Worm (Caenorhabditis elegans) whole organism, L2 larva: ENCODE results near the gene zim-1.

ENCODE experiments used
- F13H6.1 ChIP-seq: sonication (generic microtip); optimal IDR thresholded peaks from 2 replicates; lab custom pipeline; 2016; ENCODE audit warnings: missing genetic modification characterization, missing compliant biosample characterization
- Y55F3AM.14 ChIP-seq: fragments of 200-800 bp; sonication (Bioruptor generic); optimal IDR thresholded peaks from 2 replicates; lab custom pipeline; 2018; ENCODE audit warnings: mild to moderate bottlenecking, missing genetic modification characterization, missing compliant biosample characterization
- ZK546.5 ChIP-seq: sonication (generic microtip); optimal IDR thresholded peaks from 2 replicates; lab custom pipeline; 2017; ENCODE audit warnings: missing biosample characterization, missing genetic modification characterization
- alr-1 ChIP-seq: fragments of 150-350 bp; optimal IDR thresholded peaks from 2 replicates; lab custom pipeline; 2014; ENCODE audit warnings: missing biosample characterization, missing genetic modification characterization
- aly-2 ChIP-seq: fragments of 150-350 bp; optimal IDR thresholded peaks from 2 replicates; lab custom pipeline; 2014; ENCODE audit warnings: missing biosample characterization, missing genetic modification characterization
- ama-1 ChIP-seq: fragments of 150-350 bp; optimal IDR thresholded peaks from 2 replicates; lab custom pipeline; 2018; ENCODE audit warnings: inconsistent platforms
- blmp-1 ChIP-seq: sonication (generic microtip); optimal IDR thresholded peaks from 2 replicates; lab custom pipeline; 2017; ENCODE audit warnings: missing genetic modification characterization, mild to moderate bottlenecking, missing compliant biosample characterization, antibody characterized with exemption, moderate library complexity; ENCODE audit not compliant: insufficient read depth
- ceh-82 ChIP-seq: fragments of 150-350 bp; optimal IDR thresholded peaks from 2 replicates; lab custom pipeline; 2014; ENCODE audit warnings: missing biosample characterization, missing genetic modification characterization
- dmd-4 ChIP-seq: sonication (generic microtip); optimal IDR thresholded peaks from 2 replicates; lab custom pipeline; 2017; ENCODE audit warnings: missing biosample characterization, missing genetic modification characterization
- egl-27 ChIP-seq: sonication (generic microtip); optimal IDR thresholded peaks from 3 replicates; lab custom pipeline; 2017; ENCODE audit warnings: missing biosample characterization, missing genetic modification reagents, missing genetic modification characterization
- elt-1 ChIP-seq: fragments of 150-350 bp; optimal IDR thresholded peaks from 2 replicates; lab custom pipeline; 2014; ENCODE audit warnings: missing biosample characterization, missing genetic modification characterization
- gmeb-1 ChIP-seq: fragments of 150-350 bp; optimal IDR thresholded peaks from 2 replicates; lab custom pipeline; 2014; ENCODE audit warnings: missing biosample characterization, missing genetic modification characterization
- lin-11 ChIP-seq: fragments of 150-350 bp; sonication (generic microtip); optimal IDR thresholded peaks from 2 replicates; lab custom pipeline; 2014; ENCODE audit warnings: missing biosample characterization, missing genetic modification characterization, inconsistent platforms, mixed read lengths
- lin-39 ChIP-seq: fragments of 150-350 bp; optimal IDR thresholded peaks from 2 replicates; lab custom pipeline; 2014; ENCODE audit warnings: missing biosample characterization, missing genetic modification reagents, missing genetic modification characterization
- lsy-2 ChIP-seq, 2 experiments: fragments of 150-350 bp in 1 of 2; sonication (generic microtip) in 1 of 2; optimal IDR thresholded peaks; 2 replicates each; lab custom pipeline; 2014 to 2017; ENCODE audit warnings: missing biosample characterization in 2 of 2, missing genetic modification characterization in 2 of 2
- mdl-1 ChIP-seq, 2 experiments: fragments of 150-350 bp in 1 of 2; sonication (generic microtip) in 1 of 2; optimal IDR thresholded peaks; 2 replicates each; lab custom pipeline; 2017; ENCODE audit warnings: missing biosample characterization in 2 of 2, missing genetic modification characterization in 2 of 2
- nhr-11 ChIP-seq: fragments of 150-350 bp; optimal IDR thresholded peaks from 2 replicates; lab custom pipeline; 2014; ENCODE audit warnings: missing biosample characterization, missing genetic modification characterization
- nhr-12 ChIP-seq: fragments of 150-350 bp; optimal IDR thresholded peaks from 2 replicates; lab custom pipeline; 2014; ENCODE audit warnings: missing biosample characterization, missing genetic modification characterization
- nhr-129 ChIP-seq: fragments of 150-350 bp; optimal IDR thresholded peaks from 2 replicates; lab custom pipeline; 2014; ENCODE audit warnings: missing biosample characterization, missing genetic modification characterization
- nhr-21 ChIP-seq: fragments of 150-350 bp; optimal IDR thresholded peaks from 2 replicates; lab custom pipeline; 2014; ENCODE audit warnings: missing biosample characterization, missing genetic modification characterization
- nhr-23 ChIP-seq: fragments of 150-350 bp; optimal IDR thresholded peaks from 2 replicates; lab custom pipeline; 2014; ENCODE audit warnings: missing biosample characterization, missing genetic modification reagents, missing genetic modification characterization
- nhr-25 ChIP-seq: fragments of 150-350 bp; sonication (generic microtip); optimal IDR thresholded peaks from 3 replicates; lab custom pipeline; 2014; ENCODE audit warnings: missing biosample characterization, missing genetic modification characterization
- nhr-6 ChIP-seq: fragments of 150-350 bp; optimal IDR thresholded peaks from 2 replicates; lab custom pipeline; 2014; ENCODE audit warnings: missing biosample characterization, missing genetic modification characterization
- nhr-77 ChIP-seq: fragments of 150-350 bp; optimal IDR thresholded peaks from 2 replicates; lab custom pipeline; 2014; ENCODE audit warnings: missing biosample characterization, missing genetic modification characterization
- sem-4 ChIP-seq: fragments of 150-350 bp; optimal IDR thresholded peaks from 2 replicates; lab custom pipeline; 2014; ENCODE audit warnings: missing biosample characterization, missing genetic modification reagents, missing genetic modification characterization
- sma-3 ChIP-seq: sonication (generic microtip); optimal IDR thresholded peaks from 2 replicates; lab custom pipeline; 2016; ENCODE audit warnings: missing genetic modification reagents, missing genetic modification characterization, missing compliant biosample characterization
- snpc-4 ChIP-seq: fragments of 150-350 bp; optimal IDR thresholded peaks from 2 replicates; lab custom pipeline; 2014; ENCODE audit warnings: missing biosample characterization, missing genetic modification characterization
- unc-39 ChIP-seq: fragments of 150-350 bp; optimal IDR thresholded peaks from 2 replicates; lab custom pipeline; 2014; ENCODE audit warnings: missing biosample characterization, missing genetic modification characterization
- unc-55 ChIP-seq: fragments of 150-350 bp; sonication (generic microtip); optimal IDR thresholded peaks from 3 replicates; lab custom pipeline; 2014; ENCODE audit warnings: missing biosample characterization, missing genetic modification reagents, missing genetic modification characterization
- zag-1 ChIP-seq: fragments of 150-350 bp; optimal IDR thresholded peaks from 2 replicates; lab custom pipeline; 2014; ENCODE audit warnings: missing biosample characterization, missing genetic modification characterization
- ztf-1 ChIP-seq: fragments of 200-800 bp; sonication (Bioruptor generic); conservative IDR thresholded peaks from 2 replicates; pipeline ENCODE4 v1.3.6; 2022; ENCODE audit warnings: missing genetic modification characterization, missing compliant biosample characterization
- ztf-4 ChIP-seq: fragments of 150-350 bp; optimal IDR thresholded peaks from 2 replicates; lab custom pipeline; 2014; ENCODE audit warnings: missing biosample characterization, missing genetic modification characterization

The zim-1 gene

ce11 chrIV:10578367-10578766, 31.5 kb downstream of the zim-1 start, which contains the start of gene lgc-43:
Gene lgc-43 (plus strand): TSS chrIV:10578667.
- TF ChIP-seq Y55F3AM.14 (GFP tag; lab: Kevin White, UChicago) (no peak), egl-27 (tag; lab: Kevin White, UChicago) (no peak), nhr-6 (no peak), sma-3 (GFP tag; lab: Kevin White, UChicago) (no peak), ZK546.5 (tag; lab: Kevin White, UChicago) (no peak), nhr-23 (tag; lab: Kevin White, UChicago) (no peak), lin-11 (tag; lab: Kevin White, UChicago) (no peak), unc-39 (tag; lab: Kevin White, UChicago) (no peak), lin-39 (no peak), F13H6.1 (tag; lab: Kevin White, UChicago) (no peak), gmeb-1 (tag; lab: Kevin White, UChicago) (no peak), nhr-77 (tag; lab: Kevin White, UChicago) (no peak), elt-1 (no peak)

- no peak for TF ChIP-seq snpc-4 (tag; lab: Kevin White, UChicago)
- TF ChIP-seq mdl-1 (tag; optimal IDR thresholded peaks at IDR 0.05; lab: Kevin White, UChicago) = no peak
- TF ChIP-seq nhr-11 (tag; lab: Kevin White, UChicago) = no peak
- no peak for TF ChIP-seq Y55F3AM.14 (GFP tag; lab: Kevin White, UChicago)
- no peak for TF ChIP-seq blmp-1 (tag; lab: Kevin White, UChicago)
- no peak for TF ChIP-seq dmd-4
- no peak for TF ChIP-seq nhr-6
- no peak for TF ChIP-seq lsy-2 (tag; optimal IDR thresholded peaks at IDR 0.05; lab: Kevin White, UChicago)
- no peak for TF ChIP-seq nhr-77 (tag; lab: Kevin White, UChicago)
- no peak for TF ChIP-seq ztf-1 (GFP tag; lab: Robert Waterston, UW)
- no peak for TF ChIP-seq nhr-12 (tag; lab: Kevin White, UChicago)
- TF ChIP-seq alr-1 (tag; lab: Kevin White, UChicago) = no peak
- no peak for TF ChIP-seq unc-55 (GFP tag; lab: Kevin White, UChicago)
- no peak for TF ChIP-seq unc-39 (tag; lab: Kevin White, UChicago)
- TF ChIP-seq zag-1 (tag; lab: Kevin White, UChicago) = no peak
- no peak for TF ChIP-seq lin-11 (tag; lab: Kevin White, UChicago)
Measured at ce11 chrIV:10584237-10584636, 37.4 kb downstream of the zim-1 start, which contains the start of gene oac-8. Gene oac-8 (plus strand): TSS chrIV:10584537.

ce11 chrIV:10589072-10589471, 42.2 kb downstream of the zim-1 start, which contains the start of gene C43F9.4:
Gene C43F9.4 (minus strand): TSS chrIV:10589172.
- TF ChIP-seq nhr-23 (tag; lab: Kevin White, UChicago) = no peak
- no peak for TF ChIP-seq lin-11 (tag; lab: Kevin White, UChicago)
- TF ChIP-seq alr-1 (tag; lab: Kevin White, UChicago) = no peak
- TF ChIP-seq lsy-2 (tag; optimal IDR thresholded peaks at IDR 0.05; lab: Kevin White, UChicago) = no peak

ce11 chrIV:10590649-10591048, 43.8 kb downstream of the zim-1 start, which contains the start of the genes C43F9.5 and nkb-2:
Gene C43F9.5 (minus strand): TSS chrIV:10590749.
Gene nkb-2 (plus strand): TSS chrIV:10590925.
- TF ChIP-seq sem-4 (tag; lab: Kevin White, UChicago) = no peak
- TF ChIP-seq, all 48 proteins: peak for 0

- TF ChIP-seq mdl-1 (tag; optimal IDR thresholded peaks at IDR 0.05; lab: Kevin White, UChicago) = no peak
- TF ChIP-seq ceh-82 (tag; lab: Kevin White, UChicago) = no peak
- no peak for TF ChIP-seq F13H6.1 (tag; lab: Kevin White, UChicago)
- TF ChIP-seq dmd-4 = no peak
Measured at ce11 chrIV:10593570-10593969, 46.7 kb downstream of the zim-1 start, which contains the start of gene C43F9.7. Gene C43F9.7 (minus strand): TSS chrIV:10593670.

- TF ChIP-seq nhr-21 (tag; lab: Kevin White, UChicago) (no peak), nhr-12 (tag; lab: Kevin White, UChicago) (no peak), ceh-82 (tag; lab: Kevin White, UChicago) (no peak)
Measured at ce11 chrIV:10596505-10596904, 49.6 kb downstream of the zim-1 start, which contains the start of gene C43F9.11. Gene C43F9.11 (plus strand): TSS chrIV:10596805.

- no peak for TF ChIP-seq nhr-129 (tag; lab: Kevin White, UChicago)
- no peak for TF ChIP-seq nhr-23 (tag; lab: Kevin White, UChicago)
- TF ChIP-seq lsy-2 (tag; optimal IDR thresholded peaks at IDR 0.05; lab: Kevin White, UChicago) = no peak
- no peak for TF ChIP-seq aly-2 (tag; lab: Kevin White, UChicago)
- no peak for TF ChIP-seq ztf-4 (tag; lab: Kevin White, UChicago)
- no peak for TF ChIP-seq snpc-4 (tag; lab: Kevin White, UChicago)
- no peak for TF ChIP-seq ztf-1 (GFP tag; lab: Robert Waterston, UW)
- TF ChIP-seq nhr-25 (tag; lab: Kevin White, UChicago) = no peak
- TF ChIP-seq blmp-1 (tag; lab: Kevin White, UChicago) = no peak
- TF ChIP-seq dmd-4 = no peak
- no peak for TF ChIP-seq ama-1 (lab: Kevin White, UChicago)
- no peak for TF ChIP-seq nhr-11 (tag; lab: Kevin White, UChicago)
- no peak for TF ChIP-seq sma-3 (GFP tag; lab: Kevin White, UChicago)
- no peak for TF ChIP-seq gmeb-1 (tag; lab: Kevin White, UChicago)
- TF ChIP-seq elt-1 = no peak
Measured at ce11 chrIV:10599983-10600382, 53.1 kb downstream of the zim-1 start, which contains the start of gene R09H10.1. Gene R09H10.1 (plus strand): TSS chrIV:10600283.
